Fruit fly (Drosophila melanogaster) whole organism, embryonic: ENCODE results near the gene Atg5.

Experiments used
- Bdp1 ChIP-seq: fragments of 200-800 bp; sonication (Bioruptor generic); optimal IDR thresholded peaks from 3 replicates; lab custom pipeline; 2016; ENCODE audit warnings: missing biosample characterization, missing genetic modification characterization
- CG10654 ChIP-seq: fragments of 200-800 bp; sonication (Bioruptor generic); optimal IDR thresholded peaks from 2 replicates; lab custom pipeline; 2016; ENCODE audit warnings: missing biosample characterization, missing genetic modification characterization
- CG11398 ChIP-seq: fragments of 200-800 bp; sonication (Bioruptor generic); optimal IDR thresholded peaks from 2 replicates; lab custom pipeline; 2016; ENCODE audit warnings: missing biosample characterization, missing genetic modification characterization
- CG11723 ChIP-seq: fragments of 200-800 bp; sonication (Bioruptor generic); optimal IDR thresholded peaks from 2 replicates; lab custom pipeline; 2017; ENCODE audit warnings: missing biosample characterization, mild to moderate bottlenecking, missing genetic modification characterization
- CG12219 ChIP-seq: fragments of 200-800 bp; sonication (Bioruptor generic); optimal IDR thresholded peaks from 3 replicates; lab custom pipeline; 2018; ENCODE audit warnings: missing biosample characterization, mild to moderate bottlenecking, missing genetic modification characterization
- CG13775 ChIP-seq: fragments of 200-800 bp; sonication (Bioruptor generic); optimal IDR thresholded peaks from 3 replicates; lab custom pipeline; 2017; ENCODE audit warnings: missing biosample characterization, mild to moderate bottlenecking, missing genetic modification characterization
- CG14710 ChIP-seq: fragments of 200-800 bp; sonication (Bioruptor generic); optimal IDR thresholded peaks from 3 replicates; lab custom pipeline; 2019; ENCODE audit warnings: missing biosample characterization, mild to moderate bottlenecking, missing genetic modification characterization, moderate library complexity
- CG15514 ChIP-seq: fragments of 200-800 bp; sonication (Bioruptor generic); optimal IDR thresholded peaks from 3 replicates; lab custom pipeline; 2017; ENCODE audit warnings: missing biosample characterization, missing genetic modification characterization, mild to moderate bottlenecking, moderate library complexity, missing genetic modification reagents
- CG16813 ChIP-seq: fragments of 200-800 bp; sonication (Bioruptor generic); IDR thresholded peaks from 3 replicates; pipeline ENCODE4 v1.3.6; 2022; ENCODE audit warnings: missing biosample characterization, missing genetic modification characterization; ENCODE audit not compliant: partially characterized antibody
- CG2120 ChIP-seq: fragments of 200-800 bp; sonication (Bioruptor generic); optimal IDR thresholded peaks from 3 replicates; lab custom pipeline; 2016; ENCODE audit warnings: missing biosample characterization, missing genetic modification characterization
- CG2199 ChIP-seq: fragments of 200-800 bp; sonication (Bioruptor generic); IDR thresholded peaks from 3 replicates; pipeline ENCODE4 v1.3.6; 2022; ENCODE audit warnings: missing biosample characterization, missing genetic modification characterization
- CG3163 ChIP-seq: fragments of 200-800 bp; sonication (Bioruptor generic); optimal IDR thresholded peaks from 3 replicates; lab custom pipeline; 2016; ENCODE audit warnings: missing biosample characterization, missing genetic modification characterization
- CG43689 ChIP-seq: fragments of 200-800 bp; sonication (Bioruptor generic); IDR thresholded peaks from 2 replicates; pipeline ENCODE4 v1.3.6; 2022; ENCODE audit warnings: missing biosample characterization, missing genetic modification characterization
- CG4424 ChIP-seq: fragments of 200-800 bp; sonication (Bioruptor generic); optimal IDR thresholded peaks from 3 replicates; lab custom pipeline; 2016; ENCODE audit warnings: missing biosample characterization, missing genetic modification characterization
- CG4820 ChIP-seq: fragments of 200-800 bp; sonication (Bioruptor generic); optimal IDR thresholded peaks from 3 replicates; lab custom pipeline; 2016; ENCODE audit warnings: missing biosample characterization, missing genetic modification characterization
- CG8478 ChIP-seq: fragments of >200 bp; optimal IDR thresholded peaks from 2 replicates; lab custom pipeline; 2018
- CG9727 ChIP-seq: fragments of 200-800 bp; sonication (Bioruptor generic); optimal IDR thresholded peaks from 3 replicates; lab custom pipeline; 2017; ENCODE audit warnings: missing biosample characterization, mild to moderate bottlenecking, missing genetic modification characterization
- CG9876 ChIP-seq: fragments of 200-800 bp; sonication (Bioruptor generic); optimal IDR thresholded peaks from 2 replicates; lab custom pipeline; 2016; ENCODE audit warnings: missing biosample characterization, missing genetic modification characterization
- CG9932 ChIP-seq: fragments of 200-800 bp; sonication (Bioruptor generic); IDR thresholded peaks from 2 replicates; pipeline ENCODE4 v1.3.6; 2022; ENCODE audit warnings: missing biosample characterization, missing genetic modification characterization
- Camta ChIP-seq: fragments of 200-800 bp; sonication (Bioruptor generic); optimal IDR thresholded peaks from 2 replicates; lab custom pipeline; 2016; ENCODE audit warnings: missing biosample characterization, missing genetic modification characterization
- Fer2 ChIP-seq: fragments of 200-800 bp; sonication (Bioruptor generic); optimal IDR thresholded peaks from 2 replicates; lab custom pipeline; 2018; ENCODE audit warnings: missing biosample characterization, mild to moderate bottlenecking, missing genetic modification characterization, moderate library complexity
- H15 ChIP-seq: fragments of 200-800 bp; sonication (Bioruptor generic); IDR thresholded peaks from 3 replicates; pipeline ENCODE4 v1.3.6; 2022; ENCODE audit warnings: missing biosample characterization, missing genetic modification characterization
- HHEX ChIP-seq: fragments of 200-800 bp; sonication (Bioruptor generic); optimal IDR thresholded peaks from 3 replicates; lab custom pipeline; 2017; ENCODE audit warnings: missing biosample characterization, mild to moderate bottlenecking, missing genetic modification characterization, missing genetic modification reagents
- Neu2 ChIP-seq: fragments of 200-800 bp; sonication (Bioruptor generic); optimal IDR thresholded peaks from 3 replicates; lab custom pipeline; 2016; ENCODE audit warnings: missing biosample characterization, missing genetic modification characterization, borderline replicate concordance
- Oli ChIP-seq: fragments of 200-800 bp; sonication (Bioruptor generic); optimal IDR thresholded peaks from 2 replicates; lab custom pipeline; 2018; ENCODE audit warnings: missing biosample characterization, mild to moderate bottlenecking, missing genetic modification characterization, moderate library complexity
- Spps ChIP-seq: fragments of 200-800 bp; sonication (Bioruptor generic); optimal IDR thresholded peaks from 2 replicates; lab custom pipeline; 2018; ENCODE audit warnings: missing biosample characterization, mild to moderate bottlenecking, missing genetic modification characterization
- Stat92E ChIP-seq, 3 experiments: fragments of >200 bp in 2 of 3; fragments of 200-800 bp in 1 of 3; sonication (Bioruptor generic) in 1 of 3; optimal IDR thresholded peaks; 2 replicates each; lab custom pipeline; 2017 to 2019; ENCODE audit warnings: missing biosample characterization in 3 of 3, missing genetic modification characterization in 3 of 3, mild to moderate bottlenecking in 1 of 3, moderate library complexity in 1 of 3
- ash1 ChIP-seq: fragments of 200-800 bp; sonication (Bioruptor generic); optimal IDR thresholded peaks from 2 replicates; lab custom pipeline; 2018; ENCODE audit warnings: missing biosample characterization, mild to moderate bottlenecking, missing genetic modification characterization
- dan ChIP-seq: fragments of 200-800 bp; sonication (Bioruptor generic); IDR thresholded peaks from 2 replicates; pipeline ENCODE4 v1.3.6; 2022; ENCODE audit warnings: missing biosample characterization, missing genetic modification characterization
- dati ChIP-seq: fragments of 200-800 bp; sonication (Bioruptor generic); IDR thresholded peaks from 2 replicates; pipeline ENCODE4 v1.3.6; 2022; ENCODE audit warnings: missing biosample characterization, missing genetic modification characterization
- dysf ChIP-seq: fragments of 200-800 bp; sonication (Bioruptor generic); IDR thresholded peaks from 3 replicates; pipeline ENCODE4 v1.3.6; 2022; ENCODE audit warnings: missing biosample characterization, missing genetic modification characterization
- gcm ChIP-seq: fragments of 200-800 bp; sonication (Bioruptor generic); optimal IDR thresholded peaks from 2 replicates; lab custom pipeline; 2019; ENCODE audit warnings: missing biosample characterization, mild to moderate bottlenecking, missing genetic modification characterization, moderate library complexity
- gro ChIP-seq: fragments of 200-800 bp; sonication (Bioruptor generic); optimal IDR thresholded peaks from 2 replicates; lab custom pipeline; 2016; ENCODE audit warnings: missing biosample characterization, missing genetic modification characterization
- gt ChIP-seq: fragments of 200-800 bp; sonication (Bioruptor generic); IDR thresholded peaks from 2 replicates; pipeline ENCODE4 v1.3.6; 2022; ENCODE audit warnings: missing biosample characterization, missing genetic modification characterization
- jigr1 ChIP-seq: fragments of 200-800 bp; sonication (Bioruptor generic); IDR thresholded peaks from 3 replicates; pipeline ENCODE4 v1.3.6; 2022; ENCODE audit warnings: missing biosample characterization, missing genetic modification characterization
- kah ChIP-seq: fragments of 200-800 bp; sonication (Bioruptor generic); optimal IDR thresholded peaks from 2 replicates; lab custom pipeline; 2018; ENCODE audit warnings: missing biosample characterization, mild to moderate bottlenecking, missing genetic modification characterization
- klu ChIP-seq: fragments of 200-800 bp; sonication (Bioruptor generic); IDR thresholded peaks from 2 replicates; pipeline ENCODE4 v1.3.6; 2022; ENCODE audit warnings: missing biosample characterization, missing genetic modification characterization
- lilli ChIP-seq: fragments of 200-800 bp; sonication (Bioruptor generic); optimal IDR thresholded peaks from 3 replicates; lab custom pipeline; 2016; ENCODE audit warnings: missing biosample characterization, missing genetic modification characterization
- nau ChIP-seq: fragments of 200-800 bp; sonication (Bioruptor generic); optimal IDR thresholded peaks from 3 replicates; lab custom pipeline; 2017; ENCODE audit warnings: missing biosample characterization, mild to moderate bottlenecking, missing genetic modification characterization, missing genetic modification reagents
- pan ChIP-seq, 4 experiments: fragments of >200 bp in 3 of 4; fragments of 200-800 bp in 1 of 4; sonication (Bioruptor generic) in 1 of 4; optimal IDR thresholded peaks in 3 of 4; IDR thresholded peaks in 1 of 4; 2 replicates each; pipeline versions ENCODE4 v1.3.6 to Lab custom; 2017 to 2022; ENCODE audit warnings: missing biosample characterization in 2 of 4, missing genetic modification characterization in 2 of 4, mixed read lengths in 1 of 4
- peb ChIP-seq: fragments of 200-800 bp; sonication (Bioruptor generic); IDR thresholded peaks from 2 replicates; pipeline ENCODE4 v1.3.6; 2022; ENCODE audit warnings: missing biosample characterization, missing genetic modification characterization
- pho ChIP-seq: fragments of 200-800 bp; sonication (Bioruptor generic); optimal IDR thresholded peaks from 2 replicates; lab custom pipeline; 2016; ENCODE audit warnings: missing biosample characterization, missing genetic modification characterization
- pnt ChIP-seq: fragments of 200-800 bp; sonication (Bioruptor generic); optimal IDR thresholded peaks from 3 replicates; lab custom pipeline; 2016; ENCODE audit warnings: missing biosample characterization, missing genetic modification characterization
- repo ChIP-seq: fragments of 200-800 bp; sonication (Bioruptor generic); optimal IDR thresholded peaks from 2 replicates; lab custom pipeline; 2016; ENCODE audit warnings: missing biosample characterization, missing genetic modification characterization
- schlank ChIP-seq: fragments of 200-800 bp; sonication (Bioruptor generic); optimal IDR thresholded peaks from 2 replicates; lab custom pipeline; 2018; ENCODE audit warnings: missing biosample characterization, mild to moderate bottlenecking, missing genetic modification characterization
- sens-2 ChIP-seq: fragments of 200-800 bp; sonication (Bioruptor generic); IDR thresholded peaks from 2 replicates; pipeline ENCODE4 v1.3.6; 2022; ENCODE audit warnings: missing biosample characterization, missing genetic modification characterization
- sim ChIP-seq: fragments of 200-800 bp; sonication (Bioruptor generic); IDR thresholded peaks from 2 replicates; pipeline ENCODE4 v1.3.6; 2022; ENCODE audit warnings: missing biosample characterization, missing genetic modification characterization
- sisA ChIP-seq: fragments of 200-800 bp; sonication (Bioruptor generic); IDR thresholded peaks from 2 replicates; pipeline ENCODE4 v1.3.6; 2022; ENCODE audit warnings: missing biosample characterization, missing genetic modification characterization
- slp2 ChIP-seq: fragments of 200-800 bp; sonication (Bioruptor generic); optimal IDR thresholded peaks from 2 replicates; lab custom pipeline; 2016; ENCODE audit warnings: missing biosample characterization, missing genetic modification characterization
- stwl ChIP-seq: fragments of 200-800 bp; sonication (Bioruptor generic); optimal IDR thresholded peaks from 3 replicates; lab custom pipeline; 2018; ENCODE audit warnings: missing biosample characterization, mild to moderate bottlenecking, missing genetic modification characterization, moderate library complexity
- tin ChIP-seq: fragments of 200-800 bp; sonication (Bioruptor generic); optimal IDR thresholded peaks from 3 replicates; lab custom pipeline; 2016; ENCODE audit warnings: missing biosample characterization, missing genetic modification characterization
- usp ChIP-seq: fragments of >200 bp; optimal IDR thresholded peaks from 2 replicates; lab custom pipeline; 2017; ENCODE audit warnings: missing biosample characterization, missing genetic modification characterization

Atg5 gene

DNA sequence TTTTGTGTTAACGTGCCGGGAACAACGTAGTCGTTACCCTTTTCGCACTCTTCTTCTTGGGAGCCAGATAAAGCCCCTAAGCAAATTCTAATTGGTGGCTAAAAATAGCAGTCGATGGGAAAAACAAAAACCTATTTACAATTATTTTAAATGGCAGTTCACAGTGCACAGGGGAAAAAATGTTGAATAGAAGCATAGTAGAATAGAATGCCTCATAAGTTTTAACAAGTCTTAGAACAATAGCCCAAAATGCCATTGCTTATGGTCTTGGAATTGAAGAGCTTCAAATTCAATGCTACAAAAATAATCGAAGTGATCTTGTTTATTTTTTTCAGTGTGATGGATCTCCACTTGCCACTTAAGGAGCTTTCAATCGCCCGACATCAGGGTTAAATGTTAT is 8.9 kb upstream of the Atg5 start (continued):
- TF ChIP-seq sim (GFP tag; lab: Robert Waterston, UW) (no peak), Spps (tag; lab: Kevin White, UChicago) (no peak), dysf (GFP tag; lab: Robert Waterston, UW) (peak; percentile 83), sisA (GFP tag; lab: Robert Waterston, UW) (0 out of 2 replicates have a peak, but pooled peaks have one; percentile 47), dati (GFP tag; lab: Robert Waterston, UW) (no peak), CG9932 (GFP tag; lab: Robert Waterston, UW) (peak; percentile 82), schlank (tag; lab: Kevin White, UChicago) (peak; percentile 59), tin (peak; percentile 49), peb (GFP tag; lab: Robert Waterston, UW) (no peak), pho (GFP tag; lab: Kevin White, UChicago) (peak; percentile 80), CG2199 (GFP tag; lab: Robert Waterston, UW) (no peak), CG3163 (peak; percentile 35), CG4424 (GFP tag; lab: Kevin White, UChicago) (peak; percentile 51), CG14710 (tag; lab: Kevin White, UChicago) (no peak), CG13775 (GFP tag; lab: Kevin White, UChicago) (peak; percentile 33), Oli (tag; lab: Kevin White, UChicago) (peak; percentile 64), lilli (peak; percentile 77), gcm (GFP tag; lab: Kevin White, UChicago) (no peak), CG9876 (GFP tag; lab: Kevin White, UChicago) (peak; percentile 19), Bdp1 (GFP tag; lab: Kevin White, UChicago) (peak; percentile 26), CG11723 (GFP tag; lab: Kevin White, UChicago) (peak; percentile 32), repo (GFP tag; lab: Kevin White, UChicago) (peak; percentile 60), ash1 (no peak), CG2120 (GFP tag; lab: Kevin White, UChicago) (peak; percentile 89), HHEX (peak; percentile 67), CG4820 (GFP tag; lab: Kevin White, UChicago) (peak; percentile 52), sens-2 (no peak), CG10654 (peak; percentile 35), jigr1 (no peak), pnt (GFP tag; lab: Kevin White, UChicago) (peak; percentile 45), Camta (peak; percentile 48), CG8478 (no peak), CG43689 (GFP tag; lab: Robert Waterston, UW) (no peak), CG11398 (GFP tag; lab: Kevin White, UChicago) (peak; percentile 51), Stat92E (GFP tag; optimal IDR thresholded peaks at IDR 0.05; lab: Kevin White, UChicago) (no peak), usp (GFP tag; lab: Kevin White, UChicago) (no peak), pan (optimal IDR thresholded peaks at IDR 0.05; lab: Kevin White, UChicago) (no peak), pan (GFP tag; optimal IDR thresholded peaks at IDR 0.05 in 1 of 2, IDR thresholded peaks at IDR 0.05 in 1 of 2) (peak in 1 of 2 experiments; percentile 60), gro (GFP tag; lab: Kevin White, UChicago) (peak; percentile 86), CG15514 (GFP tag; lab: Kevin White, UChicago) (peak; percentile 75), nau (GFP tag; lab: Kevin White, UChicago) (peak; percentile 22), CG16813 (GFP tag; lab: Robert Waterston, UW) (no peak), dan (GFP tag; lab: Robert Waterston, UW) (no peak), CG12219 (GFP tag; lab: Kevin White, UChicago) (peak; percentile 53), stwl (no peak), CG9727 (GFP tag; lab: Kevin White, UChicago) (peak; percentile 36), kah (GFP tag; lab: Kevin White, UChicago) (peak; percentile 3), Fer2 (tag; lab: Kevin White, UChicago) (peak; percentile 16), slp2 (GFP tag; lab: Kevin White, UChicago) (peak; percentile 73), H15 (GFP tag; lab: Robert Waterston, UW) (no peak), klu (GFP tag; lab: Robert Waterston, UW) (peak; percentile 45; the same call in 1 of the 2 replicates), Neu2 (GFP tag; lab: Kevin White, UChicago) (no peak), gt (no peak)
